Worm (Caenorhabditis elegans): ENCODE data around the gene F46B6.9.

- no peak for TF ChIP-seq mdl-1 (tag; optimal IDR thresholded peaks at IDR 0.05)
- TF ChIP-seq nhr-11 (tag; optimal IDR thresholded peaks at IDR 0.05): no peak
- no peak for TF ChIP-seq nhr-77 (tag; optimal IDR thresholded peaks at IDR 0.05)
- TF ChIP-seq sea-2 (GFP tag; optimal IDR thresholded peaks at IDR 0.05): no peak
- no peak for TF ChIP-seq ceh-16 (tag; optimal IDR thresholded peaks at IDR 0.05)
- no peak for TF ChIP-seq ztf-11 (tag; optimal IDR thresholded peaks at IDR 0.05)
- TF ChIP-seq skn-1 (tag; optimal IDR thresholded peaks at IDR 0.05): no peak
- no peak for TF ChIP-seq ama-1 (optimal IDR thresholded peaks at IDR 0.05)
- no peak for TF ChIP-seq nhr-12 (tag; optimal IDR thresholded peaks at IDR 0.05)
- TF ChIP-seq pqm-1 (tag; optimal IDR thresholded peaks at IDR 0.05): no peak
- TF ChIP-seq unc-39 (tag; optimal IDR thresholded peaks at IDR 0.05): no peak
- no peak for TF ChIP-seq aly-2 (tag; optimal IDR thresholded peaks at IDR 0.05)
- TF ChIP-seq daf-12 (tag; optimal IDR thresholded peaks at IDR 0.05): no peak
Measured at ce11 chrV:9756242-9756641, 40.4 kb upstream of the F46B6.9 start, which contains the start of gene hrg-3.

All from whole organism, L3 larva.